Worm (Caenorhabditis elegans): ENCODE measurements around the gene ZK355.8.

DNA sequence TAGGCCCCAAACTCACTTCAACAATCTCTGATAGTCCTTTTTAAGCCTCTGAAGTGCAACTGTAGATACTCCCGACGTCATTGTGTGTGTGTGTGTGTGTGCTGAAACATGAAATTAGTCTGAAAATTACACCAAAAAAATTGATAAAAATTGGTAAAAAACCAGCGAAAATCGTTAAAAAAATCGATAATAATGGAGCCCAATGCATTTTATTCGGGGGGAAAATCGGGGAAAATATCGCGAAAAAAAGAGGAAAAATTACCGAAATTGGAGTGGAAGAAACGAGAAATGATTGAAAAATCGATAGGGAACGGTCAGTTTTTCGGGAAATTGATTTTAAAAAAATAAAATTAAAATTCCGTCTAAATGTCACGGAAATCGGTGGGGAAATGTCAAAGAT, 27.4 kb upstream of the ZK355.8 start, which contains the start of gene ubc-26:
- TF ChIP-seq bed-1 (GFP tag; IDR thresholded peaks at IDR 0.05) (no peak), nfyb-1 (GFP tag; IDR thresholded peaks at IDR 0.05) (no peak), ekl-4 (GFP tag; IDR thresholded peaks at IDR 0.05) (no peak), egl-18 (GFP tag; IDR thresholded peaks at IDR 0.05) (no peak), Y53G8AR.9 (GFP tag; conservative IDR thresholded peaks at IDR 0.05) (no peak), Y56A3A.18 (GFP tag; IDR thresholded peaks at IDR 0.05) (no peak), rec-8 (tag; optimal IDR thresholded peaks at IDR 0.05) (no peak)
